Fruit fly (Drosophila melanogaster) whole organism, larva: Measurements from ENCODE around the gene mus201.

Experiments used
- noc ChIP-seq: fragments of 200-800 bp; sonication (Bioruptor generic); optimal IDR thresholded peaks from 3 replicates; lab custom pipeline; 2019; ENCODE audit warnings: missing biosample characterization, mild to moderate bottlenecking, missing genetic modification characterization, moderate library complexity

mus201 gene

dm6 chr2L:8438052-8438451, at the start of gene mus201:
mus201 (plus strand) TSS chr2L:8438169.
- TF ChIP-seq noc (tag; lab: Kevin White, UChicago): no peak

dm6 chr2L:8389231-8389630, 48.7 kb upstream of the mus201 start, which contains the start of gene CG42819:
CG42819 (minus strand) TSS chr2L:8389331.
- TF ChIP-seq noc (tag; lab: Kevin White, UChicago): no peak

- TF ChIP-seq noc (tag; lab: Kevin White, UChicago): no peak
Observed at dm6 chr2L:8392298-8392697, 45.7 kb upstream of the mus201 start, which contains the start of gene CG42820. CG42820 (minus strand) TSS chr2L:8392398.

- no peak for TF ChIP-seq noc (tag; lab: Kevin White, UChicago)
Observed at dm6 chr2L:8393122-8393521, 44.8 kb upstream of the mus201 start, which contains the start of gene Acp29AB. Acp29AB (minus strand) TSS chr2L:8393222.

dm6 chr2L:8394180-8394579, 43.8 kb upstream of the mus201 start, which contains the start of gene lectin-29Ca:
lectin-29Ca (minus strand) TSS chr2L:8394280.
- no peak for TF ChIP-seq noc (tag; lab: Kevin White, UChicago)

- TF ChIP-seq noc (tag; lab: Kevin White, UChicago): no peak
Observed at dm6 chr2L:8394840-8395239, 43.1 kb upstream of the mus201 start, which contains the start of gene Peritrophin-15b. Peritrophin-15b (minus strand) TSS chr2L:8394940.

dm6 chr2L:8395996-8396699, 41.8 kb upstream of the mus201 start, which contains the start of the genes Peritrophin-15a and CG13385:
Peritrophin-15a (minus strand) TSS chr2L:8396096.
CG13385 (plus strand) TSS chr2L:8396649.
- TF ChIP-seq noc (tag; lab: Kevin White, UChicago): no peak

- TF ChIP-seq noc (tag; lab: Kevin White, UChicago): no peak
Observed at dm6 chr2L:8398721-8399120, 39.2 kb upstream of the mus201 start, which contains the start of gene CG13386. CG13386 (plus strand) TSS chr2L:8399021.

- no peak for TF ChIP-seq noc (tag; lab: Kevin White, UChicago)
Observed at dm6 chr2L:8399863-8400598, 37.9 kb upstream of the mus201 start, which contains the start of gene CG31898. CG31898 (plus strand) TSS chr2L:8400421.

- no peak for TF ChIP-seq noc (tag; lab: Kevin White, UChicago)
Observed at dm6 chr2L:8402928-8403285, 35.1 kb upstream of the mus201 start, which contains the start of gene fy. fy (minus strand) TSS chr2L:8403280.

- TF ChIP-seq noc (tag; lab: Kevin White, UChicago): peak; percentile 44
Observed at dm6 chr2L:8403286-8404270, 34.4 kb upstream of the mus201 start, which contains the start of gene emb. emb (plus strand) TSS chr2L:8403573.

- no peak for TF ChIP-seq noc (tag; lab: Kevin White, UChicago)
Observed at dm6 chr2L:8411530-8411929, 26.4 kb upstream of the mus201 start, which contains the start of gene Naglu. Naglu (minus strand) TSS chr2L:8411868.

dm6 chr2L:8414887-8415883, 22.8 kb upstream of the mus201 start, which contains the start of the genes CG13398 and Akap200:
CG13398 (minus strand) TSS chr2L:8415256.
Akap200 (plus strand) TSS chr2L:8415690.
- TF ChIP-seq noc (tag; lab: Kevin White, UChicago): no peak
